Fruit fly (Drosophila melanogaster): ENCODE measurements around the gene CG4259.
A peak's percentile ranks its signal among the peaks of the same experiment; 100 is the strongest.

Gene CG4259

dm6 chr2L:2163568-2163953 is 34.5 kb upstream of the CG4259 start (continued):
- TF ChIP-seq CG11504 (tag; optimal IDR thresholded peaks at IDR 0.05) = peak; percentile 84
- TF ChIP-seq pros (GFP tag; optimal IDR thresholded peaks at IDR 0.05) = peak; percentile 63
- peak; percentile 39 for TF ChIP-seq luna (GFP tag; optimal IDR thresholded peaks at IDR 0.05)
- TF ChIP-seq HLH3B (GFP tag; IDR thresholded peaks at IDR 0.05) = peak; percentile 91
- TF ChIP-seq CG16779 (GFP tag; IDR thresholded peaks at IDR 0.05) = peak; percentile 86
- TF ChIP-seq CG30431 (GFP tag; optimal IDR thresholded peaks at IDR 0.05) = peak; percentile 95
- TF ChIP-seq CG10959 (GFP tag; IDR thresholded peaks at IDR 0.05) = peak; percentile 98
- peak; percentile 97 for TF ChIP-seq ara (GFP tag; IDR thresholded peaks at IDR 0.05)
- TF ChIP-seq sna (GFP tag; IDR thresholded peaks at IDR 0.05; ENCODE audit: partially characterized antibody) = no peak
- peak; percentile 91 for TF ChIP-seq Drgx (GFP tag; IDR thresholded peaks at IDR 0.05)
- peak; percentile 65 for TF ChIP-seq gcm2 (GFP tag; optimal IDR thresholded peaks at IDR 0.05)
- peak; percentile 78 to 88 for TF ChIP-seq dpn (GFP tag; optimal IDR thresholded peaks at IDR 0.05)
- TF ChIP-seq CG4328 (GFP tag; optimal IDR thresholded peaks at IDR 0.05) = peak; percentile 45
- peak; percentile 73 for TF ChIP-seq CG9437 (GFP tag; optimal IDR thresholded peaks at IDR 0.05)
- TF ChIP-seq Gsc (GFP tag; IDR thresholded peaks at IDR 0.05) = peak; percentile 93
- peak; percentile 84 for TF ChIP-seq ro (GFP tag; IDR thresholded peaks at IDR 0.05)
- TF ChIP-seq Trl (optimal IDR thresholded peaks at IDR 0.05) = peak; percentile 35 to 38
- TF ChIP-seq Trl (GFP tag; optimal IDR thresholded peaks at IDR 0.05) = peak; percentile 81
- no peak for TF ChIP-seq br (optimal IDR thresholded peaks at IDR 0.05)
- TF ChIP-seq tx (GFP tag; optimal IDR thresholded peaks at IDR 0.05) = peak; percentile 90
- peak; percentile 70 for TF ChIP-seq odd (GFP tag; optimal IDR thresholded peaks at IDR 0.05)
- peak; percentile 40 for TF ChIP-seq CG18011 (GFP tag; optimal IDR thresholded peaks at IDR 0.05)
- peak; percentile 72 for TF ChIP-seq CG5180 (GFP tag; optimal IDR thresholded peaks at IDR 0.05)
- peak; percentile 90 for TF ChIP-seq org-1 (GFP tag; optimal IDR thresholded peaks at IDR 0.05)
- peak; percentile 62 for TF ChIP-seq CG6854 (GFP tag; optimal IDR thresholded peaks at IDR 0.05)
- peak; percentile 72 for TF ChIP-seq CG1647 (GFP tag; optimal IDR thresholded peaks at IDR 0.05)
- peak; percentile 70 for TF ChIP-seq ash1 (GFP tag; optimal IDR thresholded peaks at IDR 0.05)
- peak; percentile 57 for TF ChIP-seq CG7987 (GFP tag; optimal IDR thresholded peaks at IDR 0.05)
- TF ChIP-seq E2f1 (GFP tag; IDR thresholded peaks at IDR 0.05) = peak; percentile 93
- TF ChIP-seq sd (tag; optimal IDR thresholded peaks at IDR 0.05) = peak; percentile 35
- TF ChIP-seq chinmo (GFP tag; IDR thresholded peaks at IDR 0.05; ENCODE audit: partially characterized antibody) = no peak
- peak; percentile 81 for TF ChIP-seq crc (GFP tag; optimal IDR thresholded peaks at IDR 0.05)
- no peak for TF ChIP-seq exex (tag; optimal IDR thresholded peaks at IDR 0.05)
- TF ChIP-seq stc (GFP tag; IDR thresholded peaks at IDR 0.05) = peak; percentile 85
- peak; percentile 40 for TF ChIP-seq fd3F (GFP tag; optimal IDR thresholded peaks at IDR 0.05)
- peak; percentile 85 for TF ChIP-seq salm (tag; optimal IDR thresholded peaks at IDR 0.05)
- peak; percentile 91 for TF ChIP-seq CG17361 (GFP tag; IDR thresholded peaks at IDR 0.05)
- TF ChIP-seq CG11696 (GFP tag; IDR thresholded peaks at IDR 0.05) = peak; percentile 81
- TF ChIP-seq MESR4 (GFP tag; optimal IDR thresholded peaks at IDR 0.05) = peak; percentile 34
- TF ChIP-seq pzg (GFP tag; optimal IDR thresholded peaks at IDR 0.05) = no peak
- TF ChIP-seq HLHmδ (GFP tag; optimal IDR thresholded peaks at IDR 0.05) = peak; percentile 16
- peak; percentile 83 for TF ChIP-seq Six4 (GFP tag; optimal IDR thresholded peaks at IDR 0.05)
- TF ChIP-seq cato (GFP tag; optimal IDR thresholded peaks at IDR 0.05; ENCODE audit: borderline replicate concordance) = peak; percentile 72
- peak; percentile 72 for TF ChIP-seq CrebB (tag; optimal IDR thresholded peaks at IDR 0.05)
- TF ChIP-seq CG6175 (GFP tag; IDR thresholded peaks at IDR 0.05) = peak; percentile 53
- TF ChIP-seq Asciz (GFP tag; optimal IDR thresholded peaks at IDR 0.05) = peak; percentile 79
- peak; percentile 69 for TF ChIP-seq CG12155 (GFP tag; optimal IDR thresholded peaks at IDR 0.05)
- peak; percentile 78 for TF ChIP-seq her (GFP tag; optimal IDR thresholded peaks at IDR 0.05)
- peak; percentile 82 for TF ChIP-seq mam (GFP tag; optimal IDR thresholded peaks at IDR 0.05)
- peak; percentile 68 for TF ChIP-seq psq (GFP tag; optimal IDR thresholded peaks at IDR 0.05)
- TF ChIP-seq sob (GFP tag; IDR thresholded peaks at IDR 0.05) = peak; percentile 90
- peak; percentile 17 for TF ChIP-seq CG10565 (GFP tag; optimal IDR thresholded peaks at IDR 0.05)
